In genomic region chr3R:4731006-4731405, dm6 we compare ENCODE assay signal across 4 fruit fly cellular contexts.
TF ChIP-seq lines count a peak whose summit lies in the region.

No protein-coding gene starts in this region.

- no peak for TF ChIP-seq CTCF in whole organism, embryonic (GFP tag; optimal IDR thresholded peaks at IDR 0.05; lab: Kevin White, UChicago)

TF ChIP-seq in whole organism, embryonic, 481 proteins besides CTCF, POLR2A, EP300 and RAD21 (continues in another document):
- TF ChIP-seq Xrp1 (GFP tag; IDR thresholded peaks at IDR 0.05; lab: Robert Waterston, UW) (peak; percentile 37; the same call in 1 of the 2 replicates), CG13296 (GFP tag; optimal IDR thresholded peaks at IDR 0.05; lab: Kevin White, UChicago) (no peak), CG1603 (tag; optimal IDR thresholded peaks at IDR 0.05; lab: Kevin White, UChicago) (peak; percentile 22), Oli (tag; optimal IDR thresholded peaks at IDR 0.05; lab: Kevin White, UChicago) (no peak), sens (GFP tag; lab: Kevin White, UChicago) (peak; percentile 73), phol (tag; optimal IDR thresholded peaks at IDR 0.05; lab: Kevin White, UChicago) (peak; percentile 13), CG17829 (tag; optimal IDR thresholded peaks at IDR 0.05; lab: Kevin White, UChicago) (peak; percentile 16), gem (tag; optimal IDR thresholded peaks at IDR 0.05; lab: Kevin White, UChicago) (peak; percentile 45), CG31441 (GFP tag; IDR thresholded peaks at IDR 0.05; lab: Robert Waterston, UW) (0 out of 2 replicates have a peak, but pooled peaks have one; percentile 29), grau (tag; optimal IDR thresholded peaks at IDR 0.05; lab: Kevin White, UChicago) (peak; percentile 69), CG2712 (tag; optimal IDR thresholded peaks at IDR 0.05; lab: Kevin White, UChicago) (peak; percentile 41), ro (GFP tag; IDR thresholded peaks at IDR 0.05; lab: Robert Waterston, UW) (no peak), gsb-n (tag; optimal IDR thresholded peaks at IDR 0.05; lab: Kevin White, UChicago) (peak; percentile 27), ftz-f1 (GFP tag; optimal IDR thresholded peaks at IDR 0.05; lab: Kevin White, UChicago) (no peak), CG13424 (tag; optimal IDR thresholded peaks at IDR 0.05; lab: Kevin White, UChicago) (peak; percentile 2), Vsx1 (GFP tag; optimal IDR thresholded peaks at IDR 0.05; lab: Kevin White, UChicago) (no peak), emc (GFP tag; optimal IDR thresholded peaks at IDR 0.05; lab: Kevin White, UChicago) (no peak), Hr78 (GFP tag; optimal IDR thresholded peaks at IDR 0.05; lab: Kevin White, UChicago) (peak in 1 of 2 experiments; percentile 76), ATbp (GFP tag; optimal IDR thresholded peaks at IDR 0.05; lab: Kevin White, UChicago) (peak; percentile 44), ken (GFP tag; IDR thresholded peaks at IDR 0.05; lab: Robert Waterston, UW) (0 out of 3 replicates have a peak, but pooled peaks have one; percentile 8), row (GFP tag; IDR thresholded peaks at IDR 0.05; lab: Robert Waterston, UW) (peak; percentile 32; the same call in 2 of the 3 replicates), CG32532 (GFP tag; IDR thresholded peaks at IDR 0.05; lab: Robert Waterston, UW) (no peak), Ets65A (GFP tag; lab: Kevin White, UChicago) (peak; percentile 1)

TF ChIP-seq in whole organism, prepupa, 60 proteins besides CTCF, POLR2A, EP300 and RAD21:
- TF ChIP-seq dac (GFP tag; optimal IDR thresholded peaks at IDR 0.05; lab: Kevin White, UChicago) (peak; percentile 19), CG15336 (GFP tag; IDR thresholded peaks at IDR 0.05; lab: Robert Waterston, UW) (0 out of 2 replicates have a peak, but pooled peaks have one; percentile 27), Hr39 (GFP tag; optimal IDR thresholded peaks at IDR 0.05; lab: Kevin White, UChicago) (no peak), CG16779 (tag; optimal IDR thresholded peaks at IDR 0.05; lab: Kevin White, UChicago) (no peak), Lpt (GFP tag; optimal IDR thresholded peaks at IDR 0.05; lab: Kevin White, UChicago) (peak; percentile 25), CG8319 (GFP tag; optimal IDR thresholded peaks at IDR 0.05; lab: Kevin White, UChicago) (no peak), Hr4 (GFP tag; optimal IDR thresholded peaks at IDR 0.05; lab: Kevin White, UChicago) (peak; percentile 55), achi (GFP tag; optimal IDR thresholded peaks at IDR 0.05; lab: Kevin White, UChicago) (peak; percentile 2), CG8119 (GFP tag; IDR thresholded peaks at IDR 0.05; lab: Robert Waterston, UW) (peak; percentile 45; the same call in 2 of the 3 replicates), CG32006 (GFP tag; optimal IDR thresholded peaks at IDR 0.05; lab: Kevin White, UChicago) (peak; percentile 58), CG6276 (GFP tag; optimal IDR thresholded peaks at IDR 0.05; lab: Kevin White, UChicago) (peak; percentile 25), Eip78C (GFP tag; lab: Kevin White, UChicago) (peak; percentile 73)

TF ChIP-seq in whole organism, pupa, 21 proteins besides CTCF, POLR2A, EP300 and RAD21:
- no peak for TF ChIP-seq gl (tag; optimal IDR thresholded peaks at IDR 0.05; lab: Kevin White, UChicago)
- no peak for TF ChIP-seq CG8159 (tag; optimal IDR thresholded peaks at IDR 0.05; lab: Kevin White, UChicago)
- peak; percentile 24 for TF ChIP-seq CG8301 (tag; optimal IDR thresholded peaks at IDR 0.05; lab: Kevin White, UChicago)
- TF ChIP-seq CG17806 (tag; optimal IDR thresholded peaks at IDR 0.05; lab: Kevin White, UChicago) = no peak
- TF ChIP-seq rn (GFP tag; IDR thresholded peaks at IDR 0.05; lab: Robert Waterston, UW) = no peak
- peak; percentile 26; the same call in 1 of the 3 replicates for TF ChIP-seq fd96Ca (GFP tag; IDR thresholded peaks at IDR 0.05; lab: Robert Waterston, UW)
- no peak for TF ChIP-seq CG9948 (tag; optimal IDR thresholded peaks at IDR 0.05; lab: Kevin White, UChicago)
- TF ChIP-seq Pif1B (GFP tag; optimal IDR thresholded peaks at IDR 0.05; lab: Kevin White, UChicago) = peak; percentile 38
- TF ChIP-seq CG10348 (GFP tag; IDR thresholded peaks at IDR 0.05; lab: Robert Waterston, UW) = no peak
- TF ChIP-seq Snoo (tag; optimal IDR thresholded peaks at IDR 0.05; lab: Kevin White, UChicago) = no peak
- no peak for TF ChIP-seq CG34367 (tag; optimal IDR thresholded peaks at IDR 0.05; lab: Kevin White, UChicago)
- no peak for TF ChIP-seq D1 (tag; optimal IDR thresholded peaks at IDR 0.05; lab: Kevin White, UChicago)
- no peak for TF ChIP-seq CG12605 (GFP tag; IDR thresholded peaks at IDR 0.05; lab: Robert Waterston, UW)
- no peak for TF ChIP-seq CG15710 (tag; optimal IDR thresholded peaks at IDR 0.05; lab: Kevin White, UChicago)
- no peak for TF ChIP-seq Pif1A (GFP tag; optimal IDR thresholded peaks at IDR 0.05; lab: Kevin White, UChicago)
- TF ChIP-seq CG4496 (GFP tag; IDR thresholded peaks at IDR 0.05; lab: Robert Waterston, UW) = no peak
- peak; percentile 34 for TF ChIP-seq CG14655 (GFP tag; optimal IDR thresholded peaks at IDR 0.05; lab: Kevin White, UChicago)
- TF ChIP-seq Ets98B (GFP tag; IDR thresholded peaks at IDR 0.05; lab: Robert Waterston, UW) = peak; percentile 34; the same call in 1 of the 2 replicates
- peak; percentile 59 for TF ChIP-seq EcR (GFP tag; optimal IDR thresholded peaks at IDR 0.05; lab: Kevin White, UChicago)
- TF ChIP-seq CG13204 (GFP tag; optimal IDR thresholded peaks at IDR 0.05; lab: Kevin White, UChicago) = no peak
- TF ChIP-seq CG32121 (GFP tag; IDR thresholded peaks at IDR 0.05; lab: Robert Waterston, UW) = no peak

TF ChIP-seq in whole organism, wandering third instar larva, 38 proteins besides CTCF, POLR2A, EP300 and RAD21:
- TF ChIP-seq br (GFP tag; optimal IDR thresholded peaks at IDR 0.05; lab: Kevin White, UChicago) (peak; percentile 7), Mio (GFP tag; optimal IDR thresholded peaks at IDR 0.05; lab: Kevin White, UChicago) (no peak)

Comparison
In these comparisons a context has a peak if more than half of its experiments do, and no peak if none do; other contexts are left out.
1. Of the 7 proteins assayed by ChIP-seq in both whole organism, embryonic and whole organism, prepupa: peak only in whole organism, embryonic: Blimp-1; only in whole organism, prepupa: Lpt; in both: none; in neither: 5.